Worm (Caenorhabditis elegans) whole organism, L4 larva: ENCODE results near the gene acdh-7.

Experiments used
- F37D6.2 ChIP-seq: sonication (generic microtip); optimal IDR thresholded peaks from 2 replicates; lab custom pipeline; 2016; ENCODE audit warnings: mild to moderate bottlenecking, missing genetic modification characterization, missing compliant biosample characterization
- T20F7.1 ChIP-seq: fragments of 200-800 bp; sonication (Bioruptor generic); optimal IDR thresholded peaks from 2 replicates; lab custom pipeline; 2018; ENCODE audit warnings: mild to moderate bottlenecking, missing genetic modification characterization, missing compliant biosample characterization
- Y105C5A.15 ChIP-seq: fragments of 200-800 bp; sonication (Bioruptor generic); IDR thresholded peaks from 2 replicates; pipeline ENCODE4 v1.3.6; 2022; ENCODE audit warnings: missing genetic modification characterization, missing compliant biosample characterization
- Y48G9A.11 ChIP-seq: fragments of 200-800 bp; sonication (Bioruptor generic); IDR thresholded peaks from 2 replicates; pipeline ENCODE4 v1.3.6; 2022; ENCODE audit warnings: missing genetic modification reagents, missing genetic modification characterization, missing compliant biosample characterization
- Y5F2A.4 ChIP-seq: fragments of 200-800 bp; sonication (Bioruptor generic); optimal IDR thresholded peaks from 2 replicates; lab custom pipeline; 2018; ENCODE audit warnings: mild to moderate bottlenecking, missing genetic modification characterization, missing compliant biosample characterization
- ZK546.5 ChIP-seq, 2 experiments: sonication (generic microtip); optimal IDR thresholded peaks; 2 replicates each; lab custom pipeline; 2017; ENCODE audit warnings: missing biosample characterization in 2 of 2, missing genetic modification characterization in 2 of 2
- aha-1 ChIP-seq: fragments of 150-350 bp; peaks from one replicate; lab custom pipeline; 2014; ENCODE audit warnings: missing biosample characterization, missing genetic modification characterization
- ceh-32 ChIP-seq: sonication (generic microtip); optimal IDR thresholded peaks from 2 replicates; lab custom pipeline; 2016; ENCODE audit warnings: mild to moderate bottlenecking, missing genetic modification characterization, missing compliant biosample characterization; ENCODE audit not compliant: poor library complexity
- ceh-44 ChIP-seq: fragments of 200-800 bp; sonication (Bioruptor generic); IDR thresholded peaks from 2 replicates; pipeline ENCODE4 v1.3.6; 2022; ENCODE audit warnings: missing genetic modification reagents, missing genetic modification characterization, missing compliant biosample characterization
- ces-1 ChIP-seq: fragments of 150-350 bp; sonication (generic microtip); optimal IDR thresholded peaks from 4 replicates; lab custom pipeline; 2014; ENCODE audit warnings: missing biosample characterization, missing genetic modification reagents, missing genetic modification characterization
- ctbp-1 ChIP-seq: fragments of 200-800 bp; sonication (Bioruptor generic); IDR thresholded peaks from 2 replicates; pipeline ENCODE4 v1.3.6; 2022; ENCODE audit warnings: missing genetic modification reagents, missing genetic modification characterization, missing compliant biosample characterization
- daf-16 ChIP-seq, 3 experiments: sonication (generic microtip); optimal IDR thresholded peaks; 2 replicates each; lab custom pipeline; 2016 to 2017; ENCODE audit warnings: missing genetic modification characterization in 3 of 3, missing genetic modification reagents in 3 of 3, mild to moderate bottlenecking in 2 of 3, missing compliant biosample characterization in 2 of 3, missing biosample characterization in 1 of 3, moderate library complexity in 1 of 3
- daf-19 ChIP-seq: fragments of 200-800 bp; sonication (Bioruptor generic); conservative IDR thresholded peaks from 2 replicates; pipeline ENCODE4 v1.3.6; 2022; ENCODE audit warnings: missing genetic modification characterization, missing compliant biosample characterization
- dmd-6 ChIP-seq: fragments of 200-800 bp; sonication (Bioruptor generic); IDR thresholded peaks from 2 replicates; pipeline ENCODE4 v1.3.6; 2022; ENCODE audit warnings: missing genetic modification reagents, missing genetic modification characterization, missing compliant biosample characterization
- dpl-1 ChIP-seq: fragments of 150-350 bp; optimal IDR thresholded peaks from 2 replicates; lab custom pipeline; 2014; ENCODE audit warnings: missing biosample characterization, missing genetic modification reagents, missing genetic modification characterization
- dve-1 ChIP-seq: sonication (generic microtip); optimal IDR thresholded peaks from 2 replicates; lab custom pipeline; 2017; ENCODE audit warnings: antibody characterized with exemption, mild to moderate bottlenecking, missing genetic modification characterization, missing compliant biosample characterization; ENCODE audit not compliant: insufficient read depth
- fkh-10 ChIP-seq: fragments of 150-350 bp; optimal IDR thresholded peaks from 2 replicates; lab custom pipeline; 2014; ENCODE audit warnings: missing biosample characterization, missing genetic modification reagents, missing genetic modification characterization
- hlh-11 ChIP-seq: fragments of 200-800 bp; sonication (Bioruptor generic); optimal IDR thresholded peaks from 2 replicates; lab custom pipeline; 2018; ENCODE audit warnings: mild to moderate bottlenecking, missing genetic modification characterization, missing compliant biosample characterization
- hlh-30 ChIP-seq: sonication (generic microtip); optimal IDR thresholded peaks from 2 replicates; lab custom pipeline; 2017; ENCODE audit warnings: antibody characterized with exemption, mild to moderate bottlenecking, missing genetic modification characterization, missing compliant biosample characterization; ENCODE audit not compliant: insufficient read depth
- lim-7 ChIP-seq: fragments of 200-800 bp; sonication (Bioruptor generic); IDR thresholded peaks from 2 replicates; pipeline ENCODE4 v1.3.6; 2022; ENCODE audit warnings: missing genetic modification characterization, missing compliant biosample characterization
- lin-15B ChIP-seq: fragments of 150-350 bp; sonication (generic microtip); optimal IDR thresholded peaks from 3 replicates; lab custom pipeline; 2014; ENCODE audit warnings: missing biosample characterization, missing genetic modification characterization
- lin-29 ChIP-seq: fragments of 200-800 bp; sonication (Bioruptor generic); IDR thresholded peaks from 2 replicates; pipeline ENCODE4 v1.3.6; 2022; ENCODE audit warnings: missing genetic modification reagents, missing genetic modification characterization, missing compliant biosample characterization
- lir-3 ChIP-seq: sonication (generic microtip); optimal IDR thresholded peaks from 2 replicates; lab custom pipeline; 2016; ENCODE audit warnings: mild to moderate bottlenecking, missing genetic modification characterization, missing compliant biosample characterization
- lsy-2 ChIP-seq, 2 experiments: fragments of 150-350 bp in 1 of 2; sonication (generic microtip) in 1 of 2; optimal IDR thresholded peaks; 2 replicates each; lab custom pipeline; 2014 to 2017; ENCODE audit warnings: missing biosample characterization in 2 of 2, missing genetic modification characterization in 2 of 2
- mdl-1 ChIP-seq, 2 experiments: fragments of 150-350 bp in 1 of 2; sonication (generic microtip) in 1 of 2; optimal IDR thresholded peaks; 2 replicates each; lab custom pipeline; 2014 to 2017; ENCODE audit warnings: missing biosample characterization in 2 of 2, missing genetic modification characterization in 2 of 2
- mdt-29 ChIP-seq: fragments of 200-800 bp; sonication (Bioruptor generic); IDR thresholded peaks from 2 replicates; pipeline ENCODE4 v1.3.6; 2022; ENCODE audit warnings: missing genetic modification reagents, missing genetic modification characterization, missing compliant biosample characterization
- mep-1 ChIP-seq: fragments of 150-350 bp; sonication (generic microtip); optimal IDR thresholded peaks from 3 replicates; lab custom pipeline; 2014; ENCODE audit warnings: missing biosample characterization, missing genetic modification characterization
- mes-2 ChIP-seq: sonication (generic microtip); optimal IDR thresholded peaks from 2 replicates; lab custom pipeline; 2016; ENCODE audit warnings: missing genotype, mild to moderate bottlenecking, missing genetic modification characterization, missing compliant biosample characterization; ENCODE audit not compliant: poor library complexity, severe bottlenecking
- mxl-3 ChIP-seq: fragments of 200-800 bp; sonication (Bioruptor generic); optimal IDR thresholded peaks from 2 replicates; lab custom pipeline; 2018; ENCODE audit warnings: mild to moderate bottlenecking, missing genetic modification characterization, missing compliant biosample characterization
- nhr-10 ChIP-seq: fragments of 150-350 bp; optimal IDR thresholded peaks from 2 replicates; lab custom pipeline; 2014; ENCODE audit warnings: missing biosample characterization, missing genetic modification characterization
- nhr-102 ChIP-seq: sonication (generic microtip); optimal IDR thresholded peaks from 2 replicates; lab custom pipeline; 2016; ENCODE audit warnings: mild to moderate bottlenecking, missing genetic modification characterization, moderate library complexity, missing compliant biosample characterization
- nhr-11 ChIP-seq: fragments of 150-350 bp; optimal IDR thresholded peaks from 2 replicates; lab custom pipeline; 2014; ENCODE audit warnings: missing biosample characterization, missing genetic modification characterization
- nhr-111 ChIP-seq: fragments of 200-800 bp; sonication (Bioruptor generic); optimal IDR thresholded peaks from 2 replicates; lab custom pipeline; 2018; ENCODE audit warnings: mild to moderate bottlenecking, missing genetic modification characterization, missing compliant biosample characterization
- nhr-25 ChIP-seq: sonication (generic microtip); optimal IDR thresholded peaks from 2 replicates; lab custom pipeline; 2017; ENCODE audit warnings: missing genetic modification characterization, mild to moderate bottlenecking, missing compliant biosample characterization, antibody characterized with exemption, moderate library complexity, borderline replicate concordance; ENCODE audit not compliant: insufficient read depth
- nhr-28 ChIP-seq: fragments of 150-350 bp; optimal IDR thresholded peaks from 2 replicates; lab custom pipeline; 2014; ENCODE audit warnings: missing biosample characterization, missing genetic modification characterization
- pqm-1 ChIP-seq: sonication (generic microtip); optimal IDR thresholded peaks from 2 replicates; lab custom pipeline; 2017; ENCODE audit warnings: missing biosample characterization, missing genetic modification characterization
- rbr-2 ChIP-seq: sonication (generic microtip); optimal IDR thresholded peaks from 2 replicates; lab custom pipeline; 2016; ENCODE audit warnings: missing genotype, missing genetic modification characterization, missing compliant biosample characterization
- saeg-2 ChIP-seq: fragments of 200-800 bp; sonication (Bioruptor generic); IDR thresholded peaks from 2 replicates; pipeline ENCODE4 v1.3.6; 2022; ENCODE audit warnings: missing genetic modification reagents, missing genetic modification characterization, missing compliant biosample characterization
- snpc-1.2 ChIP-seq: fragments of 200-800 bp; sonication (Bioruptor generic); IDR thresholded peaks from 2 replicates; pipeline ENCODE4 v1.3.6; 2022; ENCODE audit warnings: missing genetic modification reagents, missing genetic modification characterization, missing compliant biosample characterization
- tra-1 ChIP-seq: fragments of 200-800 bp; sonication (Bioruptor generic); IDR thresholded peaks from 2 replicates; pipeline ENCODE4 v1.3.6; 2022; ENCODE audit warnings: missing genetic modification reagents, missing genetic modification characterization, missing compliant biosample characterization
- unc-130 ChIP-seq: sonication (generic microtip); optimal IDR thresholded peaks from 2 replicates; lab custom pipeline; 2016; ENCODE audit warnings: missing genetic modification reagents, missing genetic modification characterization, missing compliant biosample characterization
- unc-62 ChIP-seq, 3 experiments: fragments of 150-350 bp in 1 of 3; sonication (generic microtip); optimal IDR thresholded peaks in 2 of 3; peaks in 1 of 3; 1 replicate in 1 of 3; 2 replicates in 2 of 3; lab custom pipeline; 2014 to 2017; ENCODE audit warnings: missing biosample characterization in 3 of 3, missing genetic modification characterization in 3 of 3, missing genetic modification reagents in 3 of 3, missing genotype in 1 of 3
- zip-2 ChIP-seq: fragments of 150-350 bp; optimal IDR thresholded peaks from 2 replicates; lab custom pipeline; 2014; ENCODE audit warnings: missing biosample characterization, missing genetic modification characterization

acdh-7 gene

DNA sequence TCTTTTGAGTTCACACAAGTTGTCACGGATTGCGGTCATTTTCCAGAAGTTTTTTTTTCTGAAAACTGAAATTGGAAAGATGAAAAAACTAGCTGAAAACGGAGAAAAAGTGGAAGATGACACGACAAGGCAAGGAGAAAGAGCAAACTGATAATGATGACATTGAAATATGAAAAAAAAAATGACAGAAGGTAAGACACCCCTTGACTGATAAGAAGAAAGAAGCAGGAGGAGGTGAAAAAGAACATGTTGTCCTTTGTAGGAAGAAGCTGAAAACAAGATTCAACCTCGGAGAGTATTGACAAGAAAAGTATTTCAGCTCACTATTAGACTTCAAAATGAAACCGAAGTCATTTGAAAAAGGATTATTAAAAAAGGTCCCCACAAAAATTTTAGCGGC lies 21.8 kb downstream of the acdh-7 start, which contains the start of gene B0302.5 (continued):
- no peak for TF ChIP-seq Y48G9A.11 (GFP tag; lab: Robert Waterston, UW)
- no peak for TF ChIP-seq lim-7 (GFP tag; lab: Robert Waterston, UW)
- no peak for TF ChIP-seq saeg-2 (GFP tag; lab: Robert Waterston, UW)
- TF ChIP-seq hlh-30 (tag; lab: Kevin White, UChicago) = no peak
- TF ChIP-seq snpc-1.2 (GFP tag; lab: Robert Waterston, UW) = no peak
- TF ChIP-seq ctbp-1 (GFP tag; lab: Robert Waterston, UW) = no peak
- TF ChIP-seq ZK546.5 (tag; optimal IDR thresholded peaks at IDR 0.05; lab: Kevin White, UChicago) = no peak
- no peak for TF ChIP-seq ceh-44
- no peak for TF ChIP-seq nhr-111 (GFP tag; lab: Kevin White, UChicago)
- TF ChIP-seq dmd-6 (GFP tag; lab: Robert Waterston, UW) = peak; percentile 61; the same call in 1 of the 2 replicates
- no peak for TF ChIP-seq lir-3 (tag; lab: Kevin White, UChicago)
- no peak for TF ChIP-seq ceh-32
- TF ChIP-seq dve-1 (tag; lab: Kevin White, UChicago) = peak; percentile 19
- TF ChIP-seq nhr-28 (tag; lab: Kevin White, UChicago) = peak; percentile 52
- no peak for TF ChIP-seq zip-2 (tag; lab: Kevin White, UChicago)
- no peak for TF ChIP-seq mdl-1 (tag; optimal IDR thresholded peaks at IDR 0.05; lab: Kevin White, UChicago)
- no peak for TF ChIP-seq F37D6.2 (tag; lab: Kevin White, UChicago)
- no peak for TF ChIP-seq nhr-102 (tag; lab: Kevin White, UChicago)
- no peak for TF ChIP-seq daf-19 (GFP tag; lab: Robert Waterston, UW)
- TF ChIP-seq ces-1 = no peak
- peak; percentile 56 for TF ChIP-seq hlh-11 (tag; lab: Kevin White, UChicago)
- no peak for TF ChIP-seq nhr-10 (tag; lab: Kevin White, UChicago)
- TF ChIP-seq lin-15B (tag; lab: Kevin White, UChicago) = no peak
- no peak for TF ChIP-seq mdt-29

ce11 chrX:17185696-17186430 lies 31.0 kb downstream of the acdh-7 start, which contains the start of gene sid-3:
sid-3 (plus strand) TSS chrX:17186380.
- TF ChIP-seq tra-1 = peak; percentile 66; the same call in 1 of the 2 replicates
- peak; percentile 25 for TF ChIP-seq mes-2 (tag; lab: Kevin White, UChicago)
- peak; percentile 96 for TF ChIP-seq aha-1 (tag; lab: Kevin White, UChicago)
- peak; percentile 23 for TF ChIP-seq mxl-3
- TF ChIP-seq dve-1 (tag; lab: Kevin White, UChicago) = peak; percentile 33
- TF ChIP-seq lin-15B (tag; lab: Kevin White, UChicago) = no peak
- peak; percentile 53 for TF ChIP-seq nhr-28 (tag; lab: Kevin White, UChicago)
- TF ChIP-seq mep-1 (tag; lab: Kevin White, UChicago) = no peak
- no peak for TF ChIP-seq daf-16 (GFP tag; optimal IDR thresholded peaks at IDR 0.05; lab: Kevin White, UChicago)
- peak; percentile 51 for TF ChIP-seq daf-16 (tag; optimal IDR thresholded peaks at IDR 0.05; lab: Kevin White, UChicago)
- TF ChIP-seq unc-130 (GFP tag; lab: Kevin White, UChicago) = no peak
- peak; percentile 75 for TF ChIP-seq pqm-1 (tag; lab: Kevin White, UChicago)
- TF ChIP-seq dmd-6 (GFP tag; lab: Robert Waterston, UW) = peak; percentile 80
- TF ChIP-seq hlh-11 (tag; lab: Kevin White, UChicago) = peak; percentile 55
- TF ChIP-seq fkh-10 (GFP tag; lab: Kevin White, UChicago) = no peak
- TF ChIP-seq hlh-30 (tag; lab: Kevin White, UChicago) = no peak

- peak in 1 of 2 experiments; percentile 86 for TF ChIP-seq unc-62 (GFP tag; optimal IDR thresholded peaks at IDR 0.05 in 1 of 2; lab: Kevin White, UChicago)
- no peak for TF ChIP-seq unc-62 (tag; optimal IDR thresholded peaks at IDR 0.05; lab: Kevin White, UChicago)
- TF ChIP-seq dpl-1 (GFP tag; lab: Kevin White, UChicago) = no peak
- peak; percentile 98 for TF ChIP-seq mdl-1 (tag; optimal IDR thresholded peaks at IDR 0.05; lab: Kevin White, UChicago)
- TF ChIP-seq Y105C5A.15 (GFP tag; lab: Robert Waterston, UW) = no peak
- peak; percentile 76 for TF ChIP-seq mes-2 (tag; lab: Kevin White, UChicago)
- TF ChIP-seq nhr-11 = peak; percentile 54
- TF ChIP-seq nhr-10 (tag; lab: Kevin White, UChicago) = no peak
- no peak for TF ChIP-seq F37D6.2 (tag; lab: Kevin White, UChicago)
- no peak for TF ChIP-seq lin-29 (GFP tag; lab: Robert Waterston, UW)
- no peak for TF ChIP-seq Y5F2A.4 (GFP tag; lab: Kevin White, UChicago)
- peak; percentile 50 to 66 for TF ChIP-seq lsy-2 (tag; optimal IDR thresholded peaks at IDR 0.05; lab: Kevin White, UChicago)
- TF ChIP-seq nhr-28 (tag; lab: Kevin White, UChicago) = peak; percentile 94
- no peak for TF ChIP-seq T20F7.1 (GFP tag; lab: Kevin White, UChicago)
- peak; percentile 41 for TF ChIP-seq nhr-25 (tag; lab: Kevin White, UChicago)
- TF ChIP-seq rbr-2 (tag; lab: Kevin White, UChicago) = peak; percentile 75
Observed at ce11 chrX:17184363-17184762, 32.5 kb downstream of the acdh-7 start.
